Worm (Caenorhabditis elegans) whole organism, L2 larva: ENCODE data around the gene oig-2.

Source experiments
- C34F6.9 ChIP-seq: fragments of 150-350 bp; optimal IDR thresholded peaks from 2 replicates; lab custom pipeline; 2014; ENCODE audit warnings: missing biosample characterization, missing genetic modification characterization
- R02D3.7 ChIP-seq: fragments of 150-350 bp; optimal IDR thresholded peaks from 2 replicates; lab custom pipeline; 2014; ENCODE audit warnings: missing biosample characterization, missing genetic modification characterization
- Y55F3AM.14 ChIP-seq: fragments of 200-800 bp; sonication (Bioruptor generic); optimal IDR thresholded peaks from 2 replicates; lab custom pipeline; 2018; ENCODE audit warnings: mild to moderate bottlenecking, missing genetic modification characterization, missing compliant biosample characterization
- ZK546.5 ChIP-seq: sonication (generic microtip); optimal IDR thresholded peaks from 2 replicates; lab custom pipeline; 2017; ENCODE audit warnings: missing biosample characterization, missing genetic modification characterization
- alr-1 ChIP-seq: fragments of 150-350 bp; optimal IDR thresholded peaks from 2 replicates; lab custom pipeline; 2014; ENCODE audit warnings: missing biosample characterization, missing genetic modification characterization
- aly-2 ChIP-seq: fragments of 150-350 bp; optimal IDR thresholded peaks from 2 replicates; lab custom pipeline; 2014; ENCODE audit warnings: missing biosample characterization, missing genetic modification characterization
- ama-1 ChIP-seq: fragments of 150-350 bp; optimal IDR thresholded peaks from 2 replicates; lab custom pipeline; 2018; ENCODE audit warnings: inconsistent platforms
- ceh-16 ChIP-seq: fragments of 150-350 bp; optimal IDR thresholded peaks from 2 replicates; lab custom pipeline; 2014; ENCODE audit warnings: missing biosample characterization, missing genetic modification characterization
- dmd-4 ChIP-seq: sonication (generic microtip); optimal IDR thresholded peaks from 2 replicates; lab custom pipeline; 2017; ENCODE audit warnings: missing biosample characterization, missing genetic modification characterization
- egl-27 ChIP-seq: sonication (generic microtip); optimal IDR thresholded peaks from 3 replicates; lab custom pipeline; 2017; ENCODE audit warnings: missing biosample characterization, missing genetic modification reagents, missing genetic modification characterization
- elt-3 ChIP-seq: sonication (generic microtip); optimal IDR thresholded peaks from 2 replicates; lab custom pipeline; 2017; ENCODE audit warnings: missing biosample characterization, missing genetic modification characterization
- fos-1 ChIP-seq: fragments of 150-350 bp; optimal IDR thresholded peaks from 2 replicates; lab custom pipeline; 2014; ENCODE audit warnings: missing biosample characterization, missing genetic modification characterization
- lin-11 ChIP-seq: fragments of 150-350 bp; sonication (generic microtip); optimal IDR thresholded peaks from 2 replicates; lab custom pipeline; 2014; ENCODE audit warnings: missing biosample characterization, missing genetic modification characterization, inconsistent platforms, mixed read lengths
- lin-13 ChIP-seq: fragments of 150-350 bp; optimal IDR thresholded peaks from 2 replicates; lab custom pipeline; 2014; ENCODE audit warnings: missing biosample characterization, missing genetic modification reagents, missing genetic modification characterization
- lin-39 ChIP-seq: fragments of 150-350 bp; optimal IDR thresholded peaks from 2 replicates; lab custom pipeline; 2014; ENCODE audit warnings: missing biosample characterization, missing genetic modification reagents, missing genetic modification characterization
- lsy-2 ChIP-seq, 2 experiments: fragments of 150-350 bp in 1 of 2; sonication (generic microtip) in 1 of 2; optimal IDR thresholded peaks; 2 replicates each; lab custom pipeline; 2014 to 2017; ENCODE audit warnings: missing biosample characterization in 2 of 2, missing genetic modification characterization in 2 of 2
- mab-5 ChIP-seq: fragments of 150-350 bp; optimal IDR thresholded peaks from 2 replicates; lab custom pipeline; 2014; ENCODE audit warnings: missing biosample characterization, missing genetic modification characterization
- nhr-10 ChIP-seq: sonication (generic microtip); optimal IDR thresholded peaks from 2 replicates; lab custom pipeline; 2017; ENCODE audit warnings: missing biosample characterization, missing genetic modification characterization
- nhr-12 ChIP-seq: fragments of 150-350 bp; optimal IDR thresholded peaks from 2 replicates; lab custom pipeline; 2014; ENCODE audit warnings: missing biosample characterization, missing genetic modification characterization
- nhr-129 ChIP-seq: fragments of 150-350 bp; optimal IDR thresholded peaks from 2 replicates; lab custom pipeline; 2014; ENCODE audit warnings: missing biosample characterization, missing genetic modification characterization
- nhr-21 ChIP-seq: fragments of 150-350 bp; optimal IDR thresholded peaks from 2 replicates; lab custom pipeline; 2014; ENCODE audit warnings: missing biosample characterization, missing genetic modification characterization
- nhr-25 ChIP-seq: fragments of 150-350 bp; sonication (generic microtip); optimal IDR thresholded peaks from 3 replicates; lab custom pipeline; 2014; ENCODE audit warnings: missing biosample characterization, missing genetic modification characterization
- nhr-6 ChIP-seq: fragments of 150-350 bp; optimal IDR thresholded peaks from 2 replicates; lab custom pipeline; 2014; ENCODE audit warnings: missing biosample characterization, missing genetic modification characterization
- nhr-77 ChIP-seq: fragments of 150-350 bp; optimal IDR thresholded peaks from 2 replicates; lab custom pipeline; 2014; ENCODE audit warnings: missing biosample characterization, missing genetic modification characterization
- sem-4 ChIP-seq: fragments of 150-350 bp; optimal IDR thresholded peaks from 2 replicates; lab custom pipeline; 2014; ENCODE audit warnings: missing biosample characterization, missing genetic modification reagents, missing genetic modification characterization
- skn-1 ChIP-seq: sonication (generic microtip); optimal IDR thresholded peaks from 2 replicates; lab custom pipeline; 2017; ENCODE audit warnings: missing biosample characterization, missing genetic modification characterization
- sma-3 ChIP-seq: sonication (generic microtip); optimal IDR thresholded peaks from 2 replicates; lab custom pipeline; 2016; ENCODE audit warnings: missing genetic modification reagents, missing genetic modification characterization, missing compliant biosample characterization
- sma-9 ChIP-seq, 2 experiments: fragments of 150-350 bp in 1 of 2; sonication (generic microtip) in 1 of 2; optimal IDR thresholded peaks; 2 replicates each; lab custom pipeline; 2014 to 2016; ENCODE audit warnings: missing genetic modification characterization in 2 of 2, mild to moderate bottlenecking in 1 of 2, missing biosample characterization in 1 of 2, missing compliant biosample characterization in 1 of 2, missing genetic modification reagents in 1 of 2, moderate library complexity in 1 of 2
- snpc-4 ChIP-seq: fragments of 150-350 bp; optimal IDR thresholded peaks from 2 replicates; lab custom pipeline; 2014; ENCODE audit warnings: missing biosample characterization, missing genetic modification characterization
- unc-39 ChIP-seq: fragments of 150-350 bp; optimal IDR thresholded peaks from 2 replicates; lab custom pipeline; 2014; ENCODE audit warnings: missing biosample characterization, missing genetic modification characterization
- unc-55 ChIP-seq: fragments of 150-350 bp; sonication (generic microtip); optimal IDR thresholded peaks from 3 replicates; lab custom pipeline; 2014; ENCODE audit warnings: missing biosample characterization, missing genetic modification reagents, missing genetic modification characterization
- zag-1 ChIP-seq: fragments of 150-350 bp; optimal IDR thresholded peaks from 2 replicates; lab custom pipeline; 2014; ENCODE audit warnings: missing biosample characterization, missing genetic modification characterization
- ztf-1 ChIP-seq: fragments of 200-800 bp; sonication (Bioruptor generic); conservative IDR thresholded peaks from 2 replicates; pipeline ENCODE4 v1.3.6; 2022; ENCODE audit warnings: missing genetic modification characterization, missing compliant biosample characterization
- ztf-4 ChIP-seq: fragments of 150-350 bp; optimal IDR thresholded peaks from 2 replicates; lab custom pipeline; 2014; ENCODE audit warnings: missing biosample characterization, missing genetic modification characterization

oig-2 gene

ce11 chrII:13030567-13031188 is 22.7 kb upstream of the oig-2 start (continued):
- TF ChIP-seq alr-1 (tag; lab: Kevin White, UChicago), result no peak
- TF ChIP-seq dmd-4 (tag; lab: Kevin White, UChicago), result no peak
- peak; percentile 46 for TF ChIP-seq nhr-21
- no peak for TF ChIP-seq R02D3.7 (tag; lab: Kevin White, UChicago)
- TF ChIP-seq unc-55 (GFP tag; lab: Kevin White, UChicago), result peak; percentile 44
- no peak for TF ChIP-seq zag-1 (tag; lab: Kevin White, UChicago)
- peak; percentile 35 for TF ChIP-seq sma-3 (GFP tag; lab: Kevin White, UChicago)
- TF ChIP-seq C34F6.9, result peak; percentile 58
- TF ChIP-seq ztf-1 (GFP tag; lab: Robert Waterston, UW), result no peak
- peak; percentile 12 for TF ChIP-seq egl-27 (tag; lab: Kevin White, UChicago)
- no peak for TF ChIP-seq snpc-4 (tag; lab: Kevin White, UChicago)
- no peak for TF ChIP-seq ztf-4 (tag; lab: Kevin White, UChicago)
- no peak for TF ChIP-seq lin-13 (GFP tag; lab: Kevin White, UChicago)
- no peak for TF ChIP-seq unc-39 (tag; lab: Kevin White, UChicago)
- no peak for TF ChIP-seq ZK546.5 (tag; lab: Kevin White, UChicago)
- TF ChIP-seq nhr-25 (tag; lab: Kevin White, UChicago), result peak; percentile 74
- peak; percentile 66 for TF ChIP-seq fos-1 (tag; lab: Kevin White, UChicago)
- TF ChIP-seq ceh-16, result no peak
- no peak for TF ChIP-seq nhr-12 (tag; lab: Kevin White, UChicago)
- TF ChIP-seq, all 48 proteins: peak for 17

- TF ChIP-seq nhr-77 (tag; lab: Kevin White, UChicago) (no peak), nhr-21 (no peak), snpc-4 (tag; lab: Kevin White, UChicago) (no peak), lin-39 (tag; lab: Kevin White, UChicago) (no peak), nhr-10 (tag; lab: Kevin White, UChicago) (no peak), elt-3 (tag; lab: Kevin White, UChicago) (no peak), unc-39 (tag; lab: Kevin White, UChicago) (no peak), ZK546.5 (tag; lab: Kevin White, UChicago) (no peak), zag-1 (tag; lab: Kevin White, UChicago) (no peak), sma-9 (GFP tag; optimal IDR thresholded peaks at IDR 0.05; lab: Kevin White, UChicago) (no peak), sma-9 (tag; optimal IDR thresholded peaks at IDR 0.05; lab: Kevin White, UChicago) (no peak), ztf-1 (GFP tag; lab: Robert Waterston, UW) (no peak)
- TF ChIP-seq, all 48 proteins: peak for 0
Observed at ce11 chrII:13030051-13030437, 22.1 kb upstream of the oig-2 start.

ce11 chrII:13029290-13030050 is 21.5 kb upstream of the oig-2 start:
- no peak for TF ChIP-seq nhr-6 (tag; lab: Kevin White, UChicago)
- no peak for TF ChIP-seq aly-2 (tag; lab: Kevin White, UChicago)
- no peak for TF ChIP-seq snpc-4 (tag; lab: Kevin White, UChicago)
- no peak for TF ChIP-seq nhr-21
- TF ChIP-seq Y55F3AM.14 (GFP tag; lab: Kevin White, UChicago), result no peak
- no peak for TF ChIP-seq ama-1 (lab: Kevin White, UChicago)
- TF ChIP-seq nhr-25 (tag; lab: Kevin White, UChicago), result peak; percentile 1
- peak; percentile 57 for TF ChIP-seq mab-5
- TF ChIP-seq ztf-4 (tag; lab: Kevin White, UChicago), result no peak
- TF ChIP-seq R02D3.7 (tag; lab: Kevin White, UChicago), result no peak
- peak; percentile 28 for TF ChIP-seq nhr-129
- no peak for TF ChIP-seq sem-4 (tag; lab: Kevin White, UChicago)
- no peak for TF ChIP-seq nhr-12 (tag; lab: Kevin White, UChicago)
- TF ChIP-seq unc-39 (tag; lab: Kevin White, UChicago), result no peak
- TF ChIP-seq fos-1 (tag; lab: Kevin White, UChicago), result peak; percentile 38
- TF ChIP-seq sma-3 (GFP tag; lab: Kevin White, UChicago), result peak; percentile 4
- no peak for TF ChIP-seq lin-11 (tag; lab: Kevin White, UChicago)
- TF ChIP-seq ceh-16, result peak; percentile 48
- TF ChIP-seq lsy-2 (tag; optimal IDR thresholded peaks at IDR 0.05; lab: Kevin White, UChicago), result no peak
- no peak for TF ChIP-seq skn-1 (tag; lab: Kevin White, UChicago)
- TF ChIP-seq, all 48 proteins: peak for 6
